Worm (Caenorhabditis elegans): ENCODE results near the gene clc-31.

ce11 chrII:387844-388355, 47.6 kb downstream of the clc-31 start:
- TF ChIP-seq lir-3 (tag; optimal IDR thresholded peaks at IDR 0.05; ENCODE audit: poor library complexity) (no peak), unc-62 (GFP tag; optimal IDR thresholded peaks at IDR 0.05) (no peak), ceh-90 (tag; optimal IDR thresholded peaks at IDR 0.05) (no peak), nhr-19 (GFP tag; conservative IDR thresholded peaks at IDR 0.05) (no peak), snu-23 (GFP tag; optimal IDR thresholded peaks at IDR 0.05) (no peak), nhr-84 (tag; optimal IDR thresholded peaks at IDR 0.05) (no peak), nhr-77 (tag; optimal IDR thresholded peaks at IDR 0.05) (no peak), ets-5 (GFP tag; IDR thresholded peaks at IDR 0.05) (no peak), blmp-1 (tag; optimal IDR thresholded peaks at IDR 0.05) (peak; percentile 22), nhr-11 (tag; optimal IDR thresholded peaks at IDR 0.05) (no peak), snpc-4 (tag; optimal IDR thresholded peaks at IDR 0.05) (no peak)

Data from whole organism, L1 larva.